Worm (Caenorhabditis elegans) whole organism, mixed stage, embryonic: Measurements from ENCODE around the gene zyg-12.

ENCODE experiments used
- M03D4.4 ChIP-seq: sonication (generic microtip); optimal IDR thresholded peaks from 2 replicates; lab custom pipeline; 2017; ENCODE audit warnings: mild to moderate bottlenecking, missing genetic modification characterization, missing compliant biosample characterization
- bed-3 ChIP-seq: fragments of 200-800 bp; sonication (Bioruptor generic); optimal IDR thresholded peaks from 3 replicates; lab custom pipeline; 2018; ENCODE audit warnings: mild to moderate bottlenecking, missing genetic modification characterization, moderate library complexity, missing compliant biosample characterization
- ceh-39 ChIP-seq: fragments of 150-350 bp; optimal IDR thresholded peaks from 2 replicates; lab custom pipeline; 2014; ENCODE audit warnings: missing biosample characterization, missing genetic modification characterization
- ceh-43 ChIP-seq: fragments of 200-800 bp; sonication (Bioruptor generic); optimal IDR thresholded peaks from 2 replicates; lab custom pipeline; 2018; ENCODE audit warnings: mild to moderate bottlenecking, missing genetic modification characterization, moderate library complexity, missing compliant biosample characterization
- ceh-83 ChIP-seq: fragments of 200-800 bp; sonication (Bioruptor generic); optimal IDR thresholded peaks from 2 replicates; lab custom pipeline; 2018; ENCODE audit warnings: mild to moderate bottlenecking, missing genetic modification characterization, missing compliant biosample characterization
- ces-1 ChIP-seq: fragments of 150-350 bp; optimal IDR thresholded peaks from 2 replicates; lab custom pipeline; 2014; ENCODE audit warnings: missing biosample characterization, missing genetic modification reagents, missing genetic modification characterization
- drap-1 ChIP-seq: fragments of 200-800 bp; sonication (Bioruptor generic); optimal IDR thresholded peaks from 3 replicates; lab custom pipeline; 2018; ENCODE audit warnings: mild to moderate bottlenecking, missing genetic modification characterization, missing compliant biosample characterization
- elt-3 ChIP-seq: fragments of 150-350 bp; optimal IDR thresholded peaks from 2 replicates; lab custom pipeline; 2014; ENCODE audit warnings: missing biosample characterization, missing genetic modification characterization
- ham-2 ChIP-seq: fragments of 200-800 bp; sonication (Bioruptor generic); optimal IDR thresholded peaks from 2 replicates; lab custom pipeline; 2018; ENCODE audit warnings: mild to moderate bottlenecking, missing genetic modification characterization, missing compliant biosample characterization
- hlh-1 ChIP-seq: fragments of 150-350 bp; optimal IDR thresholded peaks from 2 replicates; lab custom pipeline; 2014; ENCODE audit warnings: missing biosample characterization, missing genetic modification reagents, missing genetic modification characterization
- lin-13 ChIP-seq: fragments of 150-350 bp; optimal IDR thresholded peaks from 2 replicates; lab custom pipeline; 2014; ENCODE audit warnings: missing biosample characterization, missing genetic modification characterization
- lin-32 ChIP-seq: fragments of 200-800 bp; sonication (Bioruptor generic); optimal IDR thresholded peaks from 2 replicates; lab custom pipeline; 2018; ENCODE audit warnings: mild to moderate bottlenecking, missing genetic modification characterization, missing compliant biosample characterization
- lsy-2 ChIP-seq: fragments of 150-350 bp; optimal IDR thresholded peaks from 2 replicates; lab custom pipeline; 2014; ENCODE audit warnings: missing biosample characterization, missing genetic modification characterization
- mab-5 ChIP-seq: fragments of 150-350 bp; optimal IDR thresholded peaks from 2 replicates; lab custom pipeline; 2014; ENCODE audit warnings: missing biosample characterization, missing genetic modification characterization
- mep-1 ChIP-seq: fragments of 150-350 bp; optimal IDR thresholded peaks from 2 replicates; lab custom pipeline; 2017; ENCODE audit warnings: missing biosample characterization, missing genetic modification reagents, missing genetic modification characterization, inconsistent platforms
- mls-2 ChIP-seq: sonication (generic microtip); optimal IDR thresholded peaks from 2 replicates; lab custom pipeline; 2016; ENCODE audit warnings: mild to moderate bottlenecking, missing genetic modification characterization, moderate library complexity, missing compliant biosample characterization
- nhr-2 ChIP-seq: fragments of 150-350 bp; optimal IDR thresholded peaks from 2 replicates; lab custom pipeline; 2014; ENCODE audit warnings: missing biosample characterization, missing genetic modification characterization
- nhr-237 ChIP-seq: fragments of 150-350 bp; optimal IDR thresholded peaks from 2 replicates; lab custom pipeline; 2014; ENCODE audit warnings: missing biosample characterization, missing genetic modification characterization
- nhr-28 ChIP-seq: fragments of 150-350 bp; optimal IDR thresholded peaks from 2 replicates; lab custom pipeline; 2014; ENCODE audit warnings: missing biosample characterization, missing genetic modification characterization
- pha-4 ChIP-seq: fragments of 150-350 bp; optimal IDR thresholded peaks from 2 replicates; lab custom pipeline; 2018; ENCODE audit warnings: missing biosample characterization, missing genetic modification reagents, missing genetic modification characterization
- sem-2 ChIP-seq: fragments of 200-800 bp; sonication (Bioruptor generic); optimal IDR thresholded peaks from 2 replicates; lab custom pipeline; 2018; ENCODE audit warnings: mild to moderate bottlenecking, missing genetic modification characterization, missing compliant biosample characterization
- snpc-4 ChIP-seq: fragments of 150-350 bp; optimal IDR thresholded peaks from 2 replicates; lab custom pipeline; 2014; ENCODE audit warnings: missing biosample characterization, missing genetic modification characterization
- unc-39 ChIP-seq: fragments of 150-350 bp; optimal IDR thresholded peaks from 2 replicates; lab custom pipeline; 2014; ENCODE audit warnings: missing biosample characterization, missing genetic modification characterization
- unc-62 ChIP-seq: fragments of 150-350 bp; optimal IDR thresholded peaks from 2 replicates; lab custom pipeline; 2014; ENCODE audit warnings: missing biosample characterization, missing genetic modification reagents, missing genetic modification characterization
- ztf-11 ChIP-seq: fragments of 150-350 bp; optimal IDR thresholded peaks from 2 replicates; lab custom pipeline; 2014; ENCODE audit warnings: missing biosample characterization, missing genetic modification characterization

The zyg-12 gene

ce11 chrII:4994939-4995338 lies 45.2 kb downstream of the zyg-12 start, which contains the start of gene rnh-1.0:
TSS of gene rnh-1.0 (plus strand) at chrII:4995327.
- TF ChIP-seq ztf-11 (no peak), ham-2 (GFP tag; lab: Kevin White, UChicago) (no peak), mep-1 (tag; lab: Kevin White, UChicago) (no peak), elt-3 (tag; lab: Kevin White, UChicago) (no peak), snpc-4 (no peak), drap-1 (GFP tag; lab: Kevin White, UChicago) (no peak), pha-4 (tag; lab: Kevin White, UChicago) (no peak), nhr-28 (no peak), ces-1 (GFP tag; lab: Kevin White, UChicago) (no peak), mls-2 (no peak), ceh-83 (no peak), unc-39 (tag; lab: Kevin White, UChicago) (no peak), ceh-39 (tag; lab: Kevin White, UChicago) (no peak)

DNA sequence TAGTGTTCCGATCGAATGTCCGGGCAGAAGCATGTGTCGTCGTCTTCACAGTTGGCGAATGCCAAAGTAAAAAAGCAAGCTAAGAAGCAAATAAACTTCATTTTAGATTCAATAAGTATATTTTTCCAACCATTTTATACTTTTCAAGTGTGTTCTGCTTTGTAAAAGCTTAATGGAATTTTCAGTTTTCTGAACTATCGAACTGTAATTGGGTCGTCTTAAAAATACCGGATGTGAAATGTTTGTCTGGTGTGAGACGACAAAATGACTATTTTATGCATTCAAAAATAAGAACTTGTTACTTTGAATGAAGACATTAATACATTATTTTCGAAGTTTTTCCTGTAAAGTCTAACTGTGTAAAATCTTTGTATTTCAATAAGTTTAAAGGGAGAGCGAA lies 49.0 kb downstream of the zyg-12 start, which contains the start of gene F59A6.11:
Gene F59A6.11 (minus strand): TSS at position 101 of the 400 bp plus-strand sequence.
- no peak for TF ChIP-seq nhr-2
- TF ChIP-seq, all 35 proteins: peak for 0

ce11 chrII:4999122-4999521 lies 49.4 kb downstream of the zyg-12 start, which contains the start of gene citk-2:
TSS of gene citk-2 (plus strand) at chrII:4999520.
- TF ChIP-seq lin-13 (tag; lab: Kevin White, UChicago) (peak; percentile 53), nhr-237 (tag; lab: Kevin White, UChicago) (peak; percentile 86), unc-62 (no peak), hlh-1 (no peak)

- TF ChIP-seq mep-1 (tag; lab: Kevin White, UChicago), result no peak
- no peak for TF ChIP-seq ztf-11
- TF ChIP-seq sem-2 (GFP tag; lab: Kevin White, UChicago), result no peak
- no peak for TF ChIP-seq pha-4 (tag; lab: Kevin White, UChicago)
- no peak for TF ChIP-seq M03D4.4
- TF ChIP-seq mls-2, result no peak
- no peak for TF ChIP-seq nhr-237 (tag; lab: Kevin White, UChicago)
- TF ChIP-seq ceh-39 (tag; lab: Kevin White, UChicago), result no peak
- TF ChIP-seq nhr-28, result no peak
- no peak for TF ChIP-seq ham-2 (GFP tag; lab: Kevin White, UChicago)
- no peak for TF ChIP-seq lin-32 (GFP tag; lab: Kevin White, UChicago)
- TF ChIP-seq mab-5, result no peak
- no peak for TF ChIP-seq ceh-43 (GFP tag; lab: Kevin White, UChicago)
- no peak for TF ChIP-seq bed-3 (GFP tag; lab: Kevin White, UChicago)
- no peak for TF ChIP-seq unc-39 (tag; lab: Kevin White, UChicago)
- no peak for TF ChIP-seq lsy-2
- TF ChIP-seq elt-3 (tag; lab: Kevin White, UChicago), result no peak
- no peak for TF ChIP-seq unc-62
These were observed 52.2 kb downstream of the zyg-12 start for ce11 chrII:5001866-5002265.
